Fruit fly (Drosophila melanogaster) whole organism, embryonic: ENCODE measurements around the gene djl.

Source experiments
- Ada2b ChIP-seq: fragments of 200-800 bp; sonication (Bioruptor generic); IDR thresholded peaks from 2 replicates; pipeline ENCODE4 v1.3.6; 2022; ENCODE audit warnings: missing biosample characterization, missing genetic modification characterization
- CG1024 ChIP-seq: fragments of 200-800 bp; sonication (Bioruptor generic); IDR thresholded peaks from 2 replicates; pipeline ENCODE4 v1.3.6; 2022; ENCODE audit warnings: missing biosample characterization, missing genetic modification characterization
- CG11560 ChIP-seq: fragments of 200-800 bp; sonication (Bioruptor generic); IDR thresholded peaks from 3 replicates; pipeline ENCODE4 v1.3.6; 2022; ENCODE audit warnings: missing biosample characterization, missing genetic modification characterization
- CG11723 ChIP-seq: fragments of 200-800 bp; sonication (Bioruptor generic); optimal IDR thresholded peaks from 2 replicates; lab custom pipeline; 2017; ENCODE audit warnings: missing biosample characterization, mild to moderate bottlenecking, missing genetic modification characterization
- CG13287 ChIP-seq: fragments of 200-800 bp; sonication (Bioruptor generic); IDR thresholded peaks from 2 replicates; pipeline ENCODE4 v1.3.6; 2022; ENCODE audit warnings: missing biosample characterization, missing genetic modification characterization; ENCODE audit not compliant: partially characterized antibody
- CG13775 ChIP-seq: fragments of 200-800 bp; sonication (Bioruptor generic); optimal IDR thresholded peaks from 3 replicates; lab custom pipeline; 2017; ENCODE audit warnings: missing biosample characterization, mild to moderate bottlenecking, missing genetic modification characterization
- CG13894 ChIP-seq: fragments of 200-800 bp; sonication (Bioruptor generic); optimal IDR thresholded peaks from 3 replicates; lab custom pipeline; 2018; ENCODE audit warnings: missing biosample characterization, mild to moderate bottlenecking, missing genetic modification characterization, moderate library complexity
- CG14710 ChIP-seq: fragments of 200-800 bp; sonication (Bioruptor generic); optimal IDR thresholded peaks from 3 replicates; lab custom pipeline; 2019; ENCODE audit warnings: missing biosample characterization, mild to moderate bottlenecking, missing genetic modification characterization, moderate library complexity
- CG15073 ChIP-seq: fragments of 200-800 bp; sonication (Bioruptor generic); optimal IDR thresholded peaks from 2 replicates; lab custom pipeline; 2016; ENCODE audit warnings: missing biosample characterization, missing genetic modification characterization
- CG1603 ChIP-seq: fragments of 200-800 bp; sonication (Bioruptor generic); optimal IDR thresholded peaks from 2 replicates; lab custom pipeline; 2019; ENCODE audit warnings: missing biosample characterization, mild to moderate bottlenecking, missing genetic modification characterization, moderate library complexity
- CG16863 ChIP-seq: fragments of 200-800 bp; sonication (Bioruptor generic); optimal IDR thresholded peaks from 3 replicates; lab custom pipeline; 2016; ENCODE audit warnings: missing biosample characterization, missing genetic modification characterization
- CG17361 ChIP-seq: fragments of 200-800 bp; sonication (Bioruptor generic); IDR thresholded peaks from 3 replicates; pipeline ENCODE4 v1.3.6; 2022; ENCODE audit warnings: missing biosample characterization, missing genetic modification characterization
- CG18476 ChIP-seq: fragments of 200-800 bp; sonication (Bioruptor generic); optimal IDR thresholded peaks from 2 replicates; lab custom pipeline; 2016; ENCODE audit warnings: missing biosample characterization, mild to moderate bottlenecking, missing genetic modification characterization
- CG2678 ChIP-seq: fragments of 200-800 bp; sonication (Bioruptor generic); optimal IDR thresholded peaks from 3 replicates; lab custom pipeline; 2019; ENCODE audit warnings: missing biosample characterization, mild to moderate bottlenecking, missing genetic modification characterization, moderate library complexity
- CG31441 ChIP-seq: fragments of 200-800 bp; sonication (Bioruptor generic); IDR thresholded peaks from 2 replicates; pipeline ENCODE4 v1.3.6; 2022; ENCODE audit warnings: missing biosample characterization, missing genetic modification characterization
- CG32767 ChIP-seq: fragments of 200-800 bp; sonication (Bioruptor generic); IDR thresholded peaks from 2 replicates; pipeline ENCODE4 v1.3.6; 2022; ENCODE audit warnings: missing biosample characterization, missing genetic modification characterization
- CG33213 ChIP-seq: fragments of 200-800 bp; sonication (Bioruptor generic); optimal IDR thresholded peaks from 3 replicates; lab custom pipeline; 2016; ENCODE audit warnings: missing biosample characterization, missing genetic modification characterization
- CG34224 ChIP-seq: fragments of 200-800 bp; sonication (Bioruptor generic); IDR thresholded peaks from 3 replicates; pipeline ENCODE4 v1.3.6; 2022; ENCODE audit warnings: missing biosample characterization, missing genetic modification characterization; ENCODE audit not compliant: partially characterized antibody
- CG3995 ChIP-seq: fragments of 200-800 bp; sonication (Bioruptor generic); optimal IDR thresholded peaks from 3 replicates; lab custom pipeline; 2016; ENCODE audit warnings: missing biosample characterization, missing genetic modification characterization
- CG4617 ChIP-seq: fragments of 200-800 bp; sonication (Bioruptor generic); optimal IDR thresholded peaks from 3 replicates; lab custom pipeline; 2016; ENCODE audit warnings: missing biosample characterization, missing genetic modification characterization, borderline replicate concordance
- CG9876 ChIP-seq: fragments of 200-800 bp; sonication (Bioruptor generic); optimal IDR thresholded peaks from 2 replicates; lab custom pipeline; 2016; ENCODE audit warnings: missing biosample characterization, missing genetic modification characterization
- Camta ChIP-seq: fragments of 200-800 bp; sonication (Bioruptor generic); optimal IDR thresholded peaks from 2 replicates; lab custom pipeline; 2016; ENCODE audit warnings: missing biosample characterization, missing genetic modification characterization
- CkIIα-i1 ChIP-seq: fragments of 200-800 bp; sonication (Bioruptor generic); IDR thresholded peaks from 2 replicates; pipeline ENCODE4 v1.3.6; 2022; ENCODE audit warnings: missing biosample characterization, missing genetic modification characterization
- Dll ChIP-seq: fragments of 200-800 bp; sonication (Bioruptor generic); IDR thresholded peaks from 4 replicates; pipeline ENCODE4 v1.3.6; 2022; ENCODE audit warnings: missing biosample characterization, missing genetic modification characterization; ENCODE audit not compliant: partially characterized antibody
- Doc2 ChIP-seq: fragments of 200-800 bp; sonication (Bioruptor generic); IDR thresholded peaks from 2 replicates; pipeline ENCODE4 v1.3.6; 2022; ENCODE audit warnings: missing biosample characterization, missing genetic modification characterization
- ERR ChIP-seq: fragments of 200-800 bp; sonication (Bioruptor generic); optimal IDR thresholded peaks from 2 replicates; lab custom pipeline; 2016; ENCODE audit warnings: missing biosample characterization, missing genetic modification characterization
- Gsc ChIP-seq: fragments of 200-800 bp; sonication (Bioruptor generic); IDR thresholded peaks from 2 replicates; pipeline ENCODE4 v1.3.6; 2022; ENCODE audit warnings: missing biosample characterization, missing genetic modification characterization
- MBD-R2 ChIP-seq: fragments of 200-800 bp; sonication (Bioruptor generic); IDR thresholded peaks from 2 replicates; pipeline ENCODE4 v1.3.6; 2022; ENCODE audit warnings: missing biosample characterization, missing genetic modification characterization
- MESR4 ChIP-seq: fragments of 200-800 bp; sonication (Bioruptor generic); optimal IDR thresholded peaks from 2 replicates; lab custom pipeline; 2018; ENCODE audit warnings: missing biosample characterization, mild to moderate bottlenecking, missing genetic modification characterization, moderate library complexity
- Mad ChIP-seq: fragments of 200-800 bp; sonication (Bioruptor generic); optimal IDR thresholded peaks from 2 replicates; lab custom pipeline; 2016; ENCODE audit warnings: missing biosample characterization, missing genetic modification characterization
- NFAT ChIP-seq: fragments of 200-800 bp; sonication (Bioruptor generic); IDR thresholded peaks from 2 replicates; pipeline ENCODE4 v1.3.6; 2022; ENCODE audit warnings: missing biosample characterization, missing genetic modification characterization
- Nf-YC ChIP-seq: fragments of 200-800 bp; optimal IDR thresholded peaks from 3 replicates; lab custom pipeline; 2019; ENCODE audit warnings: missing biosample characterization, mild to moderate bottlenecking, missing genetic modification characterization, moderate library complexity
- Opbp ChIP-seq: fragments of 200-800 bp; sonication (Bioruptor generic); IDR thresholded peaks from 3 replicates; pipeline ENCODE4 v1.3.6; 2022; ENCODE audit warnings: missing biosample characterization, missing genetic modification characterization; ENCODE audit not compliant: partially characterized antibody
- Scr ChIP-seq: fragments of 200-800 bp; sonication (Bioruptor generic); IDR thresholded peaks from 2 replicates; pipeline ENCODE4 v1.3.6; 2022; ENCODE audit warnings: missing biosample characterization, missing genetic modification characterization; ENCODE audit not compliant: partially characterized antibody
- YL-1 ChIP-seq: fragments of 200-800 bp; sonication (Bioruptor generic); optimal IDR thresholded peaks from 3 replicates; lab custom pipeline; 2017; ENCODE audit warnings: missing biosample characterization, mild to moderate bottlenecking, missing genetic modification characterization
- grau ChIP-seq: fragments of 200-800 bp; optimal IDR thresholded peaks from 3 replicates; lab custom pipeline; 2019; ENCODE audit warnings: missing biosample characterization, mild to moderate bottlenecking, missing genetic modification characterization, moderate library complexity
- ken ChIP-seq: fragments of 200-800 bp; sonication (Bioruptor generic); IDR thresholded peaks from 3 replicates; pipeline ENCODE4 v1.3.6; 2022; ENCODE audit warnings: missing biosample characterization, missing genetic modification characterization
- klu ChIP-seq: fragments of 200-800 bp; sonication (Bioruptor generic); IDR thresholded peaks from 2 replicates; pipeline ENCODE4 v1.3.6; 2022; ENCODE audit warnings: missing biosample characterization, missing genetic modification characterization
- knrl ChIP-seq: fragments of 200-800 bp; sonication (Bioruptor generic); IDR thresholded peaks from 3 replicates; pipeline ENCODE4 v1.3.6; 2022; ENCODE audit warnings: missing biosample characterization, missing genetic modification characterization; ENCODE audit not compliant: partially characterized antibody
- nmo ChIP-seq: fragments of 200-800 bp; sonication (Bioruptor generic); optimal IDR thresholded peaks from 2 replicates; lab custom pipeline; 2018; ENCODE audit warnings: missing biosample characterization, mild to moderate bottlenecking, missing genetic modification characterization, moderate library complexity
- p53 ChIP-seq: fragments of 200-800 bp; sonication (Bioruptor generic); optimal IDR thresholded peaks from 2 replicates; lab custom pipeline; 2016; ENCODE audit warnings: missing biosample characterization, missing genetic modification characterization
- pfk ChIP-seq: fragments of 200-800 bp; sonication (Bioruptor generic); optimal IDR thresholded peaks from 2 replicates; lab custom pipeline; 2018; ENCODE audit warnings: missing biosample characterization, mild to moderate bottlenecking, missing genetic modification characterization, moderate library complexity
- ro ChIP-seq: fragments of 200-800 bp; sonication (Bioruptor generic); IDR thresholded peaks from 2 replicates; pipeline ENCODE4 v1.3.6; 2022; ENCODE audit warnings: missing biosample characterization, missing genetic modification characterization
- row ChIP-seq: fragments of 200-800 bp; sonication (Bioruptor generic); IDR thresholded peaks from 3 replicates; pipeline ENCODE4 v1.3.6; 2022; ENCODE audit warnings: missing biosample characterization, missing genetic modification characterization
- schlank ChIP-seq: fragments of 200-800 bp; sonication (Bioruptor generic); optimal IDR thresholded peaks from 2 replicates; lab custom pipeline; 2018; ENCODE audit warnings: missing biosample characterization, mild to moderate bottlenecking, missing genetic modification characterization
- sd ChIP-seq: fragments of 200-800 bp; sonication (Bioruptor generic); optimal IDR thresholded peaks from 3 replicates; lab custom pipeline; 2018; ENCODE audit warnings: missing biosample characterization, mild to moderate bottlenecking, missing genetic modification characterization, moderate library complexity
- sr ChIP-seq: fragments of 200-800 bp; sonication (Bioruptor generic); IDR thresholded peaks from 3 replicates; pipeline ENCODE4 v1.3.6; 2022; ENCODE audit warnings: missing biosample characterization, missing genetic modification characterization
- ssp ChIP-seq: fragments of 200-800 bp; sonication (Bioruptor generic); IDR thresholded peaks from 2 replicates; pipeline ENCODE4 v1.3.6; 2022; ENCODE audit warnings: missing biosample characterization, missing genetic modification characterization
- sug ChIP-seq: fragments of 200-800 bp; optimal IDR thresholded peaks from 2 replicates; lab custom pipeline; 2019; ENCODE audit warnings: missing biosample characterization, mild to moderate bottlenecking, missing genetic modification characterization, moderate library complexity

djl gene

DNA sequence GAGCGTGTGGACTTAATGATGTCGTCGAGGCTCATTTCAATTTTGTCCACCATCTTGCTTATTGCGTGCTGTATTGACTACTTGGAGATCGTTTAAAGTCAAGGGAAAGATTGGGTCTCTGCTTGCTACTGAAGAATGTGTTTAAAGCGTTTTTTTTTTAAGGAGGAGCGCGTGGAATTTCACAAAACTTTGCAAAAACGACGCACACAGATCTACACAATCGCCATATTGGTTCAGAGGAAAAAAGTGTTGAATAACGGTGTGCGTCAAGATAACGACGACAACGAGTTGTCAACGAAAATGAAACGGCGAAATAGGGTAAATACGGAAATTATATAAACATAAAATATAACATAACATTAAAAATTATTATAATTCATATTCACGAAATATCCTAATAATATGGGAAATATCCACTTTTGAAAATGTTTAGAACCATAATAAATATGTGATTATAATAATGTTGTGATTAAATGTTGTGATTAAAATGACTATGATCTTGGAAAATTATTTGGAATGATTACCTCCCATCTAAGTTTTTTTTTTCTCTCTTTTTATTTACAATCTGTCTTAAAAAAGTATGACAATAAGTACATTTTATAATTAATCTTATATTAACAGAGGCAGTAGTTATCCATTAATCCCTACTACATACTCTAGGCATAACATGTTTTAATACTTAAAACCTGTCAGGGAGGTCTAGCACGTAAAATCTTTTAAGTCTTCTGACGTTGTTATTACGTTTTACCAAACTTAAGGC lies 19.8 kb downstream of the djl start, which contains the start of gene Ref1:
Gene Ref1 (minus strand): TSS at position 231 of the 760 bp plus-strand sequence.
- TF ChIP-seq CG11723 (GFP tag; lab: Kevin White, UChicago) (peak; percentile 77), CG13775 (no peak), CG3995 (GFP tag; lab: Kevin White, UChicago) (peak; percentile 14), Camta (GFP tag; lab: Kevin White, UChicago) (no peak), CG32767 (no peak), Dll (no peak), Opbp (0 out of 3 replicates have a peak, but pooled peaks have one; percentile 12), knrl (GFP tag; lab: Robert Waterston, UW) (no peak), klu (GFP tag; lab: Robert Waterston, UW) (no peak), nmo (GFP tag; lab: Kevin White, UChicago) (peak; percentile 23), row (GFP tag; lab: Robert Waterston, UW) (peak; percentile 77), CG9876 (no peak), CkIIα-i1 (GFP tag; lab: Robert Waterston, UW) (no peak), CG31441 (GFP tag; lab: Robert Waterston, UW) (no peak), ssp (GFP tag; lab: Robert Waterston, UW) (peak; percentile 92), CG1024 (GFP tag; lab: Robert Waterston, UW) (peak; percentile 93), p53 (GFP tag; lab: Kevin White, UChicago) (no peak), schlank (tag; lab: Kevin White, UChicago) (no peak), MESR4 (GFP tag; lab: Kevin White, UChicago) (peak; percentile 94), sug (tag; lab: Kevin White, UChicago) (peak; percentile 8), CG13287 (GFP tag; lab: Robert Waterston, UW) (no peak), sr (GFP tag; lab: Robert Waterston, UW) (no peak), Nf-YC (tag; lab: Kevin White, UChicago) (peak; percentile 28), Ada2b (GFP tag; lab: Robert Waterston, UW) (no peak), CG16863 (GFP tag; lab: Kevin White, UChicago) (no peak), CG14710 (tag; lab: Kevin White, UChicago) (peak; percentile 29), ken (no peak), NFAT (GFP tag; lab: Robert Waterston, UW) (0 out of 2 replicates have a peak, but pooled peaks have one; percentile 6), CG13894 (tag; lab: Kevin White, UChicago) (no peak), CG15073 (no peak), Doc2 (GFP tag; lab: Robert Waterston, UW) (no peak), MBD-R2 (GFP tag; lab: Robert Waterston, UW) (peak; percentile 39; the same call in 1 of the 2 replicates), CG33213 (GFP tag; lab: Kevin White, UChicago) (no peak), CG1603 (tag; lab: Kevin White, UChicago) (peak; percentile 100), ERR (GFP tag; lab: Kevin White, UChicago) (no peak), pfk (GFP tag; lab: Kevin White, UChicago) (peak; percentile 92), Scr (no peak), CG34224 (GFP tag; lab: Robert Waterston, UW) (no peak), sd (tag; lab: Kevin White, UChicago) (peak; percentile 47), CG18476 (GFP tag; lab: Kevin White, UChicago) (no peak), grau (tag; lab: Kevin White, UChicago) (peak; percentile 4), YL-1 (peak; percentile 93), CG4617 (peak; percentile 78), Gsc (GFP tag; lab: Robert Waterston, UW) (no peak), ro (GFP tag; lab: Robert Waterston, UW) (no peak), CG11560 (tag; lab: Robert Waterston, UW) (no peak), Mad (GFP tag; lab: Kevin White, UChicago) (no peak), CG17361 (GFP tag; lab: Robert Waterston, UW) (0 out of 3 replicates have a peak, but pooled peaks have one; percentile 30), CG2678 (tag; lab: Kevin White, UChicago) (peak; percentile 5)
